Worm (Caenorhabditis elegans) whole organism, L4 larva: Measurements from ENCODE around the gene sru-37.

Experiments
- D1046.2 ChIP-seq: fragments of 200-800 bp; sonication (Bioruptor generic); IDR thresholded peaks from 2 replicates; pipeline ENCODE4 v1.3.6; 2022; ENCODE audit warnings: missing genetic modification characterization, missing compliant biosample characterization
- F44E2.7 ChIP-seq: fragments of 200-800 bp; sonication (Bioruptor generic); IDR thresholded peaks from 2 replicates; pipeline ENCODE4 v2.1.2; 2022; ENCODE audit warnings: missing genetic modification characterization, missing compliant biosample characterization
- R02D3.7 ChIP-seq: fragments of 150-350 bp; sonication (generic microtip); optimal IDR thresholded peaks from 3 replicates; lab custom pipeline; 2014; ENCODE audit warnings: missing biosample characterization, missing genetic modification characterization
- Y105C5A.15 ChIP-seq: fragments of 200-800 bp; sonication (Bioruptor generic); IDR thresholded peaks from 2 replicates; pipeline ENCODE4 v1.3.6; 2022; ENCODE audit warnings: missing genetic modification characterization, missing compliant biosample characterization
- ZK546.5 ChIP-seq, 2 experiments: sonication (generic microtip); optimal IDR thresholded peaks; 2 replicates each; lab custom pipeline; 2017; ENCODE audit warnings: missing biosample characterization in 2 of 2, missing genetic modification characterization in 2 of 2
- ama-1 ChIP-seq: fragments of 150-350 bp; optimal IDR thresholded peaks from 2 replicates; lab custom pipeline; 2014; ENCODE audit warnings: inconsistent platforms, mixed read lengths
- ceh-32 ChIP-seq: sonication (generic microtip); optimal IDR thresholded peaks from 2 replicates; lab custom pipeline; 2016; ENCODE audit warnings: mild to moderate bottlenecking, missing genetic modification characterization, missing compliant biosample characterization; ENCODE audit not compliant: poor library complexity
- ceh-44 ChIP-seq: fragments of 200-800 bp; sonication (Bioruptor generic); IDR thresholded peaks from 2 replicates; pipeline ENCODE4 v1.3.6; 2022; ENCODE audit warnings: missing genetic modification reagents, missing genetic modification characterization, missing compliant biosample characterization
- ceh-82 ChIP-seq: sonication (generic microtip); optimal IDR thresholded peaks from 2 replicates; lab custom pipeline; 2017; ENCODE audit warnings: missing biosample characterization, missing genetic modification characterization
- ces-1 ChIP-seq: fragments of 150-350 bp; sonication (generic microtip); optimal IDR thresholded peaks from 4 replicates; lab custom pipeline; 2014; ENCODE audit warnings: missing biosample characterization, missing genetic modification reagents, missing genetic modification characterization
- cey-2 ChIP-seq: sonication (generic microtip); optimal IDR thresholded peaks from 3 replicates; lab custom pipeline; 2017; ENCODE audit warnings: missing genetic modification characterization, mild to moderate bottlenecking, missing compliant biosample characterization, antibody characterized with exemption, borderline replicate concordance; ENCODE audit not compliant: insufficient read depth
- daf-16 ChIP-seq, 3 experiments: sonication (generic microtip); optimal IDR thresholded peaks; 2 replicates each; lab custom pipeline; 2016 to 2017; ENCODE audit warnings: missing genetic modification characterization in 3 of 3, missing genetic modification reagents in 3 of 3, mild to moderate bottlenecking in 2 of 3, missing compliant biosample characterization in 2 of 3, missing biosample characterization in 1 of 3, moderate library complexity in 1 of 3
- daf-8 ChIP-seq: fragments of 200-800 bp; sonication (Bioruptor generic); IDR thresholded peaks from 2 replicates; pipeline ENCODE4 v1.3.6; 2022; ENCODE audit warnings: missing genetic modification characterization, missing compliant biosample characterization
- dmd-6 ChIP-seq: fragments of 200-800 bp; sonication (Bioruptor generic); IDR thresholded peaks from 2 replicates; pipeline ENCODE4 v1.3.6; 2022; ENCODE audit warnings: missing genetic modification reagents, missing genetic modification characterization, missing compliant biosample characterization
- egl-27 ChIP-seq: sonication (generic microtip); optimal IDR thresholded peaks from 3 replicates; lab custom pipeline; 2017; ENCODE audit warnings: missing biosample characterization, missing genetic modification reagents, missing genetic modification characterization
- lin-1 ChIP-seq: fragments of 200-800 bp; sonication (Bioruptor generic); IDR thresholded peaks from 2 replicates; pipeline ENCODE4 v1.3.6; 2022; ENCODE audit warnings: missing genetic modification reagents, missing genetic modification characterization, missing compliant biosample characterization
- lir-3 ChIP-seq: sonication (generic microtip); optimal IDR thresholded peaks from 2 replicates; lab custom pipeline; 2016; ENCODE audit warnings: mild to moderate bottlenecking, missing genetic modification characterization, missing compliant biosample characterization
- lsy-2 ChIP-seq, 2 experiments: fragments of 150-350 bp in 1 of 2; sonication (generic microtip) in 1 of 2; optimal IDR thresholded peaks; 2 replicates each; lab custom pipeline; 2014 to 2017; ENCODE audit warnings: missing biosample characterization in 2 of 2, missing genetic modification characterization in 2 of 2
- madf-5 ChIP-seq, 2 experiments: fragments of 200-800 bp; sonication (Bioruptor generic); IDR thresholded peaks; 2 replicates each; pipeline ENCODE4 v1.3.6; 2022; ENCODE audit warnings: missing compliant biosample characterization in 2 of 2, missing genetic modification characterization in 2 of 2
- mdl-1 ChIP-seq, 2 experiments: fragments of 150-350 bp in 1 of 2; sonication (generic microtip) in 1 of 2; optimal IDR thresholded peaks; 2 replicates each; lab custom pipeline; 2014 to 2017; ENCODE audit warnings: missing biosample characterization in 2 of 2, missing genetic modification characterization in 2 of 2
- mes-2 ChIP-seq: sonication (generic microtip); optimal IDR thresholded peaks from 2 replicates; lab custom pipeline; 2016; ENCODE audit warnings: missing genotype, mild to moderate bottlenecking, missing genetic modification characterization, missing compliant biosample characterization; ENCODE audit not compliant: poor library complexity, severe bottlenecking
- mxl-2 ChIP-seq: fragments of 200-800 bp; sonication (Bioruptor generic); conservative IDR thresholded peaks from 2 replicates; pipeline ENCODE4 v1.3.6; 2022; ENCODE audit warnings: missing genetic modification reagents, missing genetic modification characterization, missing compliant biosample characterization
- nhr-11 ChIP-seq: fragments of 150-350 bp; optimal IDR thresholded peaks from 2 replicates; lab custom pipeline; 2014; ENCODE audit warnings: missing biosample characterization, missing genetic modification characterization
- nhr-111 ChIP-seq: fragments of 200-800 bp; sonication (Bioruptor generic); optimal IDR thresholded peaks from 2 replicates; lab custom pipeline; 2018; ENCODE audit warnings: mild to moderate bottlenecking, missing genetic modification characterization, missing compliant biosample characterization
- nhr-237 ChIP-seq: sonication (generic microtip); optimal IDR thresholded peaks from 2 replicates; lab custom pipeline; 2017; ENCODE audit warnings: missing biosample characterization, missing genetic modification characterization
- nhr-42 ChIP-seq: fragments of 200-800 bp; sonication (Bioruptor generic); IDR thresholded peaks from 2 replicates; pipeline ENCODE4 v1.3.6; 2022; ENCODE audit warnings: missing genetic modification characterization, missing compliant biosample characterization
- nhr-48 ChIP-seq: sonication (generic microtip); optimal IDR thresholded peaks from 2 replicates; lab custom pipeline; 2016; ENCODE audit warnings: mild to moderate bottlenecking, missing genetic modification characterization, missing compliant biosample characterization
- nhr-77 ChIP-seq: fragments of 150-350 bp; optimal IDR thresholded peaks from 2 replicates; lab custom pipeline; 2014; ENCODE audit warnings: missing biosample characterization, missing genetic modification characterization
- pha-4 ChIP-seq, 2 experiments: fragments of 150-350 bp in 1 of 2; fragments of 200-800 bp in 1 of 2; sonication (Bioruptor generic) in 1 of 2; IDR thresholded peaks in 1 of 2; optimal IDR thresholded peaks in 1 of 2; 2 replicates each; pipeline versions ENCODE4 v1.3.6 to Lab custom; 2014 to 2022; ENCODE audit warnings: missing genetic modification characterization in 2 of 2, missing genetic modification reagents in 2 of 2, missing biosample characterization in 1 of 2, missing compliant biosample characterization in 1 of 2
- rbr-2 ChIP-seq: sonication (generic microtip); optimal IDR thresholded peaks from 2 replicates; lab custom pipeline; 2016; ENCODE audit warnings: missing genotype, missing genetic modification characterization, missing compliant biosample characterization
- skn-1 ChIP-seq: fragments of 150-350 bp; optimal IDR thresholded peaks from 2 replicates; lab custom pipeline; 2014; ENCODE audit warnings: missing biosample characterization, missing genetic modification characterization
- snpc-1.2 ChIP-seq: fragments of 200-800 bp; sonication (Bioruptor generic); IDR thresholded peaks from 2 replicates; pipeline ENCODE4 v1.3.6; 2022; ENCODE audit warnings: missing genetic modification reagents, missing genetic modification characterization, missing compliant biosample characterization
- spr-1 ChIP-seq: sonication (generic microtip); optimal IDR thresholded peaks from 2 replicates; lab custom pipeline; 2016; ENCODE audit warnings: mild to moderate bottlenecking, missing genetic modification characterization, missing compliant biosample characterization
- spr-3 ChIP-seq: fragments of 200-800 bp; sonication (Bioruptor generic); optimal IDR thresholded peaks from 2 replicates; lab custom pipeline; 2018; ENCODE audit warnings: mild to moderate bottlenecking, missing genetic modification characterization, missing compliant biosample characterization
- tra-1 ChIP-seq: fragments of 200-800 bp; sonication (Bioruptor generic); IDR thresholded peaks from 2 replicates; pipeline ENCODE4 v1.3.6; 2022; ENCODE audit warnings: missing genetic modification reagents, missing genetic modification characterization, missing compliant biosample characterization
- unc-62 ChIP-seq, 3 experiments: fragments of 150-350 bp in 1 of 3; sonication (generic microtip); optimal IDR thresholded peaks in 2 of 3; peaks in 1 of 3; 1 replicate in 1 of 3; 2 replicates in 2 of 3; lab custom pipeline; 2014 to 2017; ENCODE audit warnings: missing biosample characterization in 3 of 3, missing genetic modification characterization in 3 of 3, missing genetic modification reagents in 3 of 3, missing genotype in 1 of 3
- zfp-2 ChIP-seq: sonication (generic microtip); optimal IDR thresholded peaks from 2 replicates; lab custom pipeline; 2016; ENCODE audit warnings: mild to moderate bottlenecking, missing genetic modification characterization, missing compliant biosample characterization
- zfp-3 ChIP-seq: fragments of 200-800 bp; sonication (Bioruptor generic); conservative IDR thresholded peaks from 2 replicates; pipeline ENCODE4 v1.3.6; 2022; ENCODE audit warnings: missing genetic modification reagents, missing genetic modification characterization, missing compliant biosample characterization
- ztf-7 ChIP-seq: fragments of 150-350 bp; optimal IDR thresholded peaks from 2 replicates; lab custom pipeline; 2014; ENCODE audit warnings: missing biosample characterization, missing genetic modification characterization

The sru-37 gene

ce11 chrV:9798212-9798611 lies 7.0 kb upstream of the sru-37 start:
- TF ChIP-seq mdl-1 (tag; optimal IDR thresholded peaks at IDR 0.05; lab: Kevin White, UChicago): no peak
- no peak for TF ChIP-seq nhr-77 (tag; lab: Kevin White, UChicago)
- TF ChIP-seq unc-62 (GFP tag; optimal IDR thresholded peaks at IDR 0.05 in 1 of 2; lab: Kevin White, UChicago): peak in 1 of 2 experiments; percentile 61
- no peak for TF ChIP-seq unc-62 (tag; optimal IDR thresholded peaks at IDR 0.05; lab: Kevin White, UChicago)

ce11 chrV:9799076-9799475 lies 6.2 kb upstream of the sru-37 start, which contains the start of gene F46B6.13:
Gene F46B6.13 (minus strand): TSS chrV:9799176.
- no peak for TF ChIP-seq lin-1 (GFP tag; lab: Robert Waterston, UW)
- no peak for TF ChIP-seq zfp-3 (GFP tag; lab: Robert Waterston, UW)
- no peak for TF ChIP-seq Y105C5A.15 (GFP tag; lab: Robert Waterston, UW)
- TF ChIP-seq nhr-11 (tag; lab: Kevin White, UChicago): no peak
- TF ChIP-seq lsy-2 (tag; optimal IDR thresholded peaks at IDR 0.05; lab: Kevin White, UChicago): no peak
- no peak for TF ChIP-seq pha-4 (GFP tag; IDR thresholded peaks at IDR 0.05; lab: Robert Waterston, UW)
- TF ChIP-seq pha-4 (tag; optimal IDR thresholded peaks at IDR 0.05; lab: Kevin White, UChicago): no peak
- no peak for TF ChIP-seq ceh-82
- TF ChIP-seq madf-5 (GFP tag; IDR thresholded peaks at IDR 0.05; lab: Robert Waterston, UW): no peak
- no peak for TF ChIP-seq nhr-237 (tag; lab: Kevin White, UChicago)
- TF ChIP-seq cey-2 (tag; lab: Kevin White, UChicago): no peak
- TF ChIP-seq mes-2 (tag; lab: Kevin White, UChicago): no peak
- no peak for TF ChIP-seq snpc-1.2 (GFP tag; lab: Robert Waterston, UW)
- TF ChIP-seq daf-16 (GFP tag; optimal IDR thresholded peaks at IDR 0.05; lab: Kevin White, UChicago): no peak
- TF ChIP-seq daf-16 (tag; optimal IDR thresholded peaks at IDR 0.05; lab: Kevin White, UChicago): no peak
- TF ChIP-seq tra-1 (GFP tag; lab: Robert Waterston, UW): no peak
- TF ChIP-seq F44E2.7: no peak
- TF ChIP-seq nhr-42: no peak
- no peak for TF ChIP-seq nhr-48 (tag; lab: Kevin White, UChicago)
- no peak for TF ChIP-seq ceh-44
- TF ChIP-seq ZK546.5 (tag; optimal IDR thresholded peaks at IDR 0.05; lab: Kevin White, UChicago): no peak

- no peak for TF ChIP-seq nhr-77 (tag; lab: Kevin White, UChicago)
- TF ChIP-seq ama-1 (lab: Kevin White, UChicago): no peak
- TF ChIP-seq nhr-11 (tag; lab: Kevin White, UChicago): no peak
- no peak for TF ChIP-seq skn-1 (tag; lab: Kevin White, UChicago)
- TF ChIP-seq, all 104 proteins: peak for 0
Measured at ce11 chrV:9801965-9802364, 3.3 kb upstream of the sru-37 start, which contains the start of gene F46B6.10. Gene F46B6.10 (minus strand): TSS chrV:9802065.

ce11 chrV:9803176-9803575 lies 2.1 kb upstream of the sru-37 start, which contains the start of gene sru-39:
Gene sru-39 (plus strand): TSS chrV:9803476.
- no peak for TF ChIP-seq unc-62 (GFP tag; optimal IDR thresholded peaks at IDR 0.05 in 1 of 2; lab: Kevin White, UChicago)
- TF ChIP-seq unc-62 (tag; optimal IDR thresholded peaks at IDR 0.05; lab: Kevin White, UChicago): no peak
- no peak for TF ChIP-seq dmd-6 (GFP tag; lab: Robert Waterston, UW)
- no peak for TF ChIP-seq egl-27 (tag; lab: Kevin White, UChicago)
- no peak for TF ChIP-seq ces-1
- no peak for TF ChIP-seq nhr-111 (GFP tag; lab: Kevin White, UChicago)

- TF ChIP-seq ceh-32 (tag; lab: Kevin White, UChicago) (no peak), ZK546.5 (tag; optimal IDR thresholded peaks at IDR 0.05; lab: Kevin White, UChicago) (no peak), spr-3 (GFP tag; lab: Kevin White, UChicago) (no peak), lir-3 (tag; lab: Kevin White, UChicago) (no peak), ztf-7 (tag; lab: Kevin White, UChicago) (no peak), mxl-2 (GFP tag; lab: Robert Waterston, UW) (no peak), zfp-2 (tag; lab: Kevin White, UChicago) (no peak), rbr-2 (tag; lab: Kevin White, UChicago) (no peak), spr-1 (no peak), daf-8 (no peak), R02D3.7 (tag; lab: Kevin White, UChicago) (no peak), snpc-1.2 (GFP tag; lab: Robert Waterston, UW) (no peak), D1046.2 (GFP tag; lab: Robert Waterston, UW) (no peak)
Measured at ce11 chrV:9811154-9811553, 5.9 kb downstream of the sru-37 start, which contains the start of gene sru-29. Gene sru-29 (plus strand): TSS chrV:9811454.
